Worm (Caenorhabditis elegans): ENCODE measurements around the gene pad-2.

ce11 chrIII:10314234-10314633, 35.3 kb downstream of the pad-2 start:
- TF ChIP-seq nhr-120 (GFP tag; IDR thresholded peaks at IDR 0.05): no peak
- no peak for TF ChIP-seq K11D2.4 (GFP tag; IDR thresholded peaks at IDR 0.05)

Data from whole organism, young adult.